Fruit fly (Drosophila melanogaster) whole organism, pupa: ENCODE results near the gene CG6059.

Source experiments
- CG13204 ChIP-seq: fragments of 200-800 bp; sonication (Bioruptor generic); optimal IDR thresholded peaks from 2 replicates; lab custom pipeline; 2018; ENCODE audit warnings: missing biosample characterization, mild to moderate bottlenecking, missing genetic modification characterization, moderate library complexity
- CG4496 ChIP-seq: fragments of 200-800 bp; sonication (Bioruptor generic); IDR thresholded peaks from 3 replicates; pipeline ENCODE4 v1.3.6; 2022; ENCODE audit warnings: missing biosample characterization, missing genetic modification characterization
- CG8159 ChIP-seq: fragments of 200-800 bp; sonication (Bioruptor generic); optimal IDR thresholded peaks from 3 replicates; lab custom pipeline; 2018; ENCODE audit warnings: missing biosample characterization, mild to moderate bottlenecking, missing genetic modification characterization, moderate library complexity
- CG9948 ChIP-seq: fragments of 200-800 bp; sonication (Bioruptor generic); optimal IDR thresholded peaks from 2 replicates; lab custom pipeline; 2018; ENCODE audit warnings: missing biosample characterization, mild to moderate bottlenecking, missing genetic modification characterization, moderate library complexity
- D1 ChIP-seq: fragments of 200-800 bp; sonication (Bioruptor generic); optimal IDR thresholded peaks from 2 replicates; lab custom pipeline; 2018; ENCODE audit warnings: missing biosample characterization, mild to moderate bottlenecking, missing genetic modification characterization, moderate library complexity
- EcR ChIP-seq: fragments of 200-800 bp; sonication (Bioruptor generic); optimal IDR thresholded peaks from 3 replicates; lab custom pipeline; 2019; ENCODE audit warnings: missing biosample characterization, missing genetic modification characterization, mild to moderate bottlenecking, moderate library complexity, missing genetic modification reagents
- gl ChIP-seq: fragments of 200-800 bp; sonication (Bioruptor generic); optimal IDR thresholded peaks from 2 replicates; lab custom pipeline; 2018; ENCODE audit warnings: missing biosample characterization, mild to moderate bottlenecking, missing genetic modification characterization
- rn ChIP-seq: fragments of 200-800 bp; sonication (Bioruptor generic); IDR thresholded peaks from 2 replicates; pipeline ENCODE4 v1.3.6; 2022; ENCODE audit warnings: missing biosample characterization, missing genetic modification characterization

- TF ChIP-seq EcR (GFP tag; lab: Kevin White, UChicago) = no peak
- peak; percentile 45 for TF ChIP-seq gl (tag; lab: Kevin White, UChicago)
- peak; percentile 92 for TF ChIP-seq CG4496 (GFP tag; lab: Robert Waterston, UW)
- peak; percentile 79 for TF ChIP-seq CG9948 (tag; lab: Kevin White, UChicago)
- TF ChIP-seq CG8159 (tag; lab: Kevin White, UChicago) = peak; percentile 70
- TF ChIP-seq CG13204 (GFP tag; lab: Kevin White, UChicago) = peak; percentile 14
- peak; percentile 82 for TF ChIP-seq rn (GFP tag; lab: Robert Waterston, UW)
- no peak for TF ChIP-seq D1 (tag; lab: Kevin White, UChicago)
These were observed 42.9 kb upstream of the CG6059 start for dm6 chr3R:27167350-27167749.
